Fruit fly (Drosophila melanogaster) whole organism, wandering third instar larva: ENCODE measurements around the gene Cyp1.

ENCODE experiments used
- Abd-B ChIP-seq: fragments of >200 bp; optimal IDR thresholded peaks from 2 replicates; lab custom pipeline; 2017; ENCODE audit warnings: missing biosample characterization, missing genetic modification characterization
- Dfd ChIP-seq: fragments of >200 bp; optimal IDR thresholded peaks from 2 replicates; lab custom pipeline; 2017; ENCODE audit warnings: missing biosample characterization, missing genetic modification characterization
- Dif ChIP-seq: fragments of 200-275, 200-300 bp; sonication (Bioruptor generic); optimal IDR thresholded peaks from 2 replicates; lab custom pipeline; 2018; ENCODE audit warnings: missing biosample characterization, missing genetic modification characterization; ENCODE audit not compliant: partially characterized antibody
- GATAd ChIP-seq: sonication (Bioruptor generic); optimal IDR thresholded peaks from 2 replicates; lab custom pipeline; 2016; ENCODE audit warnings: missing biosample characterization, missing genetic modification characterization
- Sp1 ChIP-seq: fragments of 200-800 bp; sonication (Bioruptor generic); optimal IDR thresholded peaks from 3 replicates; lab custom pipeline; 2019; ENCODE audit warnings: missing biosample characterization, mild to moderate bottlenecking, missing genetic modification characterization, moderate library complexity
- br ChIP-seq: fragments of 200-800 bp; sonication (Bioruptor generic); optimal IDR thresholded peaks from 2 replicates; lab custom pipeline; 2016; ENCODE audit warnings: missing biosample characterization, missing genetic modification characterization
- brk ChIP-seq: fragments of 200-800 bp; sonication (Bioruptor generic); optimal IDR thresholded peaks from 2 replicates; lab custom pipeline; 2016; ENCODE audit warnings: missing biosample characterization, mild to moderate bottlenecking, missing genetic modification characterization
- ey ChIP-seq: fragments of 200-800 bp; sonication (Bioruptor generic); optimal IDR thresholded peaks from 2 replicates; lab custom pipeline; 2016; ENCODE audit warnings: missing biosample characterization, missing genetic modification characterization
- foxo ChIP-seq, 2 experiments: fragments of 200-800 bp; sonication (Bioruptor generic); optimal IDR thresholded peaks; 2 replicates in 1 of 2; 3 replicates in 1 of 2; lab custom pipeline; 2016 to 2017; ENCODE audit warnings: missing biosample characterization in 2 of 2, missing genetic modification characterization in 2 of 2
- pan ChIP-seq: fragments of >200 bp; optimal IDR thresholded peaks from 2 replicates; lab custom pipeline; 2017
- woc ChIP-seq: sonication (Bioruptor generic); optimal IDR thresholded peaks from 2 replicates; lab custom pipeline; 2016; ENCODE audit warnings: missing biosample characterization, mild to moderate bottlenecking, missing genetic modification characterization

DNA sequence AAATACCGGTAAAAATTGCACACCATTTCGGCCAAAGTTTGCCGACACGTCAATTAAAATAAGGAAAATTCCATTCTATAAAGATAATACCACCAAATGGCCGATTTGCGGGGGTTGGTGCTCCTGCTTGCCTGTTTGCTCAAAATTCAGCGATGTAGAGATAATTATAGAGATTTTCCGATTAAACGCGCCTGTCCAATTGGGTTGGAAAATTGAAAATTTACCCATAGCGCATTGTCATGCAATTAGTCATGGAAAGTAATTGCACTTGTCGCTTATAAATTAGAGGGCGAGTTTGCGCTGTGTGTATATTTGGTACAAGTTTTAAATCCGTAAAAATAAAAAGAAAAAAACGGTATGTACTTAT lies 629 bp downstream of the Cyp1 start:
- TF ChIP-seq woc (GFP tag; lab: Kevin White, UChicago) (no peak), Dfd (no peak), GATAd (GFP tag; lab: Kevin White, UChicago) (no peak), ey (GFP tag; lab: Kevin White, UChicago) (no peak), Sp1 (GFP tag; lab: Kevin White, UChicago) (no peak), br (GFP tag; lab: Kevin White, UChicago) (no peak), Abd-B (no peak), foxo (GFP tag; optimal IDR thresholded peaks at IDR 0.05; lab: Kevin White, UChicago) (no peak), Dif (GFP tag; lab: Kevin White, UChicago) (no peak), pan (lab: Kevin White, UChicago) (no peak), brk (GFP tag; lab: Kevin White, UChicago) (no peak)
